Fruit fly (Drosophila melanogaster) Kc167 (cell line): Measurements from ENCODE around the gene CG18231.

Experiments used
- Myc ChIP-seq: fragments of >200 bp; optimal IDR thresholded peaks from 2 replicates; lab custom pipeline; 2017; ENCODE audit warnings: missing external identifiers
- Sin3A ChIP-seq: fragments of >200 bp; optimal IDR thresholded peaks from 2 replicates; lab custom pipeline; 2018; ENCODE audit warnings: missing external identifiers
- h ChIP-seq: fragments of >200 bp; optimal IDR thresholded peaks from 3 replicates; lab custom pipeline; 2018; ENCODE audit warnings: missing external identifiers
- psq ChIP-seq: fragments of >200 bp; optimal IDR thresholded peaks from 2 replicates; lab custom pipeline; 2017; ENCODE audit warnings: missing external identifiers
- ttk ChIP-seq: sonication (Bioruptor generic); optimal IDR thresholded peaks from 2 replicates; lab custom pipeline; 2017; ENCODE audit warnings: missing external identifiers

DNA sequence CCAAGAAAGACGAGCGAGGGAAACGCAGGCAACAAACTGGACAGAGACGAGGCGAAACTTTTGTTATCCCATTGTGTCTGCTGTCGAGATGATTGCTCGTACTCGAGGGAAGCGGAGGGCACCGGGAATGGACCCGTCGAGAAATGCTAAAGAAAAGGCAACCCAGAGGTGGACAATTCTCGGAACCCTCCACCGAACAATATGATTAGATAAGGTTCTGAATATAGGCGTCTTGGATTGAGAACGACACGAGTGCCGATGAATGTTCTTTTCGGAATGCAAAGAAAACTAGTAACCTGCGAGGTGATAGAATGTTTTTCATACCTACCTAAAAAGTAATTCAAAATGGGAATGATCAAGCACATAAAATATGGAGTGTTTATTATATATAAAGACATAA lies 22.6 kb downstream of the CG18231 start:
- TF ChIP-seq Sin3A (lab: Kevin White, UChicago) (no peak), h (lab: Kevin White, UChicago) (no peak), psq (lab: Kevin White, UChicago) (no peak), ttk (no peak), Myc (lab: Kevin White, UChicago) (no peak)
